Worm (Caenorhabditis elegans) whole organism, L2 larva: ENCODE data around the gene fbxb-10.
"Not testable (repeated sequence)": the region's sequence is repeated elsewhere in the genome, so short reads cannot be mapped to it uniquely, and the experiment has no call there.

Source experiments
- R02D3.7 ChIP-seq: fragments of 150-350 bp; optimal IDR thresholded peaks from 2 replicates; lab custom pipeline; 2014; ENCODE audit warnings: missing biosample characterization, missing genetic modification characterization
- Y55F3AM.14 ChIP-seq: fragments of 200-800 bp; sonication (Bioruptor generic); optimal IDR thresholded peaks from 2 replicates; lab custom pipeline; 2018; ENCODE audit warnings: mild to moderate bottlenecking, missing genetic modification characterization, missing compliant biosample characterization
- alr-1 ChIP-seq: fragments of 150-350 bp; optimal IDR thresholded peaks from 2 replicates; lab custom pipeline; 2014; ENCODE audit warnings: missing biosample characterization, missing genetic modification characterization
- crh-2 ChIP-seq: sonication (generic microtip); optimal IDR thresholded peaks from 2 replicates; lab custom pipeline; 2017; ENCODE audit warnings: missing biosample characterization, missing genetic modification characterization
- fos-1 ChIP-seq: fragments of 150-350 bp; optimal IDR thresholded peaks from 2 replicates; lab custom pipeline; 2014; ENCODE audit warnings: missing biosample characterization, missing genetic modification characterization
- lin-11 ChIP-seq: fragments of 150-350 bp; sonication (generic microtip); optimal IDR thresholded peaks from 2 replicates; lab custom pipeline; 2014; ENCODE audit warnings: missing biosample characterization, missing genetic modification characterization, inconsistent platforms, mixed read lengths
- lin-39 ChIP-seq: fragments of 150-350 bp; optimal IDR thresholded peaks from 2 replicates; lab custom pipeline; 2014; ENCODE audit warnings: missing biosample characterization, missing genetic modification reagents, missing genetic modification characterization
- nhr-6 ChIP-seq: fragments of 150-350 bp; optimal IDR thresholded peaks from 2 replicates; lab custom pipeline; 2014; ENCODE audit warnings: missing biosample characterization, missing genetic modification characterization
- unc-39 ChIP-seq: fragments of 150-350 bp; optimal IDR thresholded peaks from 2 replicates; lab custom pipeline; 2014; ENCODE audit warnings: missing biosample characterization, missing genetic modification characterization
- ztf-4 ChIP-seq: fragments of 150-350 bp; optimal IDR thresholded peaks from 2 replicates; lab custom pipeline; 2014; ENCODE audit warnings: missing biosample characterization, missing genetic modification characterization

Gene fbxb-10

ce11 chrII:1771785-1772184, 46.4 kb downstream of the fbxb-10 start, which contains the start of gene math-3:
math-3 (plus strand) TSS chrII:1772085.
- no peak for TF ChIP-seq ztf-4
- no peak for TF ChIP-seq nhr-6 (tag; lab: Kevin White, UChicago)
- TF ChIP-seq crh-2 (tag; lab: Kevin White, UChicago): no peak
- no peak for TF ChIP-seq unc-39 (tag; lab: Kevin White, UChicago)
- TF ChIP-seq lin-39 (tag; lab: Kevin White, UChicago): no peak
- TF ChIP-seq fos-1 (tag; lab: Kevin White, UChicago): no peak
- no peak for TF ChIP-seq R02D3.7 (tag; lab: Kevin White, UChicago)
- TF ChIP-seq lin-11: no peak

- not testable (repeated sequence) for TF ChIP-seq alr-1; Y55F3AM.14 (GFP tag; lab: Kevin White, UChicago); lin-39 (tag; lab: Kevin White, UChicago)
These were observed 46.9 kb downstream of the fbxb-10 start, which contains the start of gene math-26 for ce11 chrII:1771347-1771746. math-26 (plus strand) TSS chrII:1771647.

- TF ChIP-seq fos-1 (tag; lab: Kevin White, UChicago): peak; percentile 34
These were observed 50.7 kb downstream of the fbxb-10 start for ce11 chrII:1767458-1767857.
